Fruit fly (Drosophila melanogaster) whole organism, adult: ENCODE measurements around the gene CG13116.

Experiments used
- CG14711 ChIP-seq: fragments of 200-800 bp; sonication (Bioruptor generic); optimal IDR thresholded peaks from 2 replicates; lab custom pipeline; 2018; ENCODE audit warnings: missing biosample characterization, mild to moderate bottlenecking, missing genetic modification characterization, moderate library complexity
- CG1620 ChIP-seq: fragments of 200-800 bp; sonication (Bioruptor generic); optimal IDR thresholded peaks from 2 replicates; lab custom pipeline; 2016; ENCODE audit warnings: missing biosample characterization, missing genetic modification characterization
- CG7045 ChIP-seq: fragments of 200-800 bp; sonication (Bioruptor generic); optimal IDR thresholded peaks from 2 replicates; lab custom pipeline; 2017; ENCODE audit warnings: missing biosample characterization, mild to moderate bottlenecking, missing genetic modification characterization
- CG7101 ChIP-seq: fragments of 200-800 bp; sonication (Bioruptor generic); optimal IDR thresholded peaks from 2 replicates; lab custom pipeline; 2018; ENCODE audit warnings: missing biosample characterization, mild to moderate bottlenecking, missing genetic modification characterization, moderate library complexity
- Clk ChIP-seq: fragments of 200-800 bp; sonication (Bioruptor generic); optimal IDR thresholded peaks from 2 replicates; lab custom pipeline; 2017; ENCODE audit warnings: missing biosample characterization, missing genetic modification characterization
- bab1 ChIP-seq: fragments of 200-800 bp; sonication (Bioruptor generic); optimal IDR thresholded peaks from 3 replicates; lab custom pipeline; 2019; ENCODE audit warnings: missing biosample characterization, mild to moderate bottlenecking, missing genetic modification characterization, moderate library complexity
- cic ChIP-seq: fragments of 200-800 bp; sonication (Bioruptor generic); optimal IDR thresholded peaks from 2 replicates; lab custom pipeline; 2017; ENCODE audit warnings: missing biosample characterization, mild to moderate bottlenecking, missing genetic modification characterization, moderate library complexity
- cnc ChIP-seq, 2 experiments: fragments of >200 bp; optimal IDR thresholded peaks; 2 replicates each; lab custom pipeline; 2017
- kay ChIP-seq: fragments of 200-800 bp; sonication (Bioruptor generic); peaks from one replicate; lab custom pipeline; 2016; ENCODE audit warnings: missing biosample characterization, missing genetic modification characterization, borderline replicate concordance
- ovo ChIP-seq: fragments of 200-800 bp; sonication (Bioruptor generic); optimal IDR thresholded peaks from 2 replicates; lab custom pipeline; 2016; ENCODE audit warnings: missing biosample characterization, missing genetic modification characterization
- tj ChIP-seq: fragments of 200-800 bp; sonication (Bioruptor generic); optimal IDR thresholded peaks from 3 replicates; lab custom pipeline; 2017; ENCODE audit warnings: missing biosample characterization, mild to moderate bottlenecking, missing genetic modification characterization, moderate library complexity

DNA sequence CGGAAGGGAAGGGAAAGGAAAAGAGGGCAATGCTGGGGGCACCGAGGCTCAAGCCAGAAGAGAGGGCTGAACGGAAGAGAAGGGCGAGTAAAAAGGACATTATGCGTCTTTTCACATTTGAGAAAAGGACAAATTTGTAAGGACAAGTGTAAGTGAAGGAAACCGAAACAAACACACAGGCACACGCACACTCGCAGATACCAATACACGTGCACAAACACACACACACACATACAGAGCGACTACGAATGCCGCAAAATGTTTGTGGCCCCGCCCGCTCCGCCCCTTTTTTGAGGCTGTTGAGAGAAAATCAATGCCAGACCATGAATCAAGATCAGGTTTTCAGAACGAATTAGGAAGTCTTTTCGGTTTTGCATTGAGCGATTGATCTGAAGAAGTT, 23.6 kb downstream of the CG13116 start:
- no peak for TF ChIP-seq CG7101 (tag; lab: Kevin White, UChicago)
- TF ChIP-seq Clk (GFP tag; lab: Kevin White, UChicago): no peak
- no peak for TF ChIP-seq ovo
- TF ChIP-seq bab1 (GFP tag; lab: Kevin White, UChicago): no peak
- TF ChIP-seq CG1620 (GFP tag; lab: Kevin White, UChicago): no peak
- TF ChIP-seq tj (GFP tag; lab: Kevin White, UChicago): no peak
- TF ChIP-seq CG7045 (GFP tag; lab: Kevin White, UChicago): no peak
- no peak for TF ChIP-seq cic (GFP tag; lab: Kevin White, UChicago)
- no peak for TF ChIP-seq cnc (optimal IDR thresholded peaks at IDR 0.05; lab: Kevin White, UChicago)
- TF ChIP-seq kay: no peak
- no peak for TF ChIP-seq CG14711 (tag; lab: Kevin White, UChicago)
